Fruit fly (Drosophila melanogaster): ENCODE results near the gene CG43618.

- TF ChIP-seq CG7101 (tag; optimal IDR thresholded peaks at IDR 0.05) (no peak), CG11617 (GFP tag; optimal IDR thresholded peaks at IDR 0.05) (no peak), cnc (optimal IDR thresholded peaks at IDR 0.05) (no peak), CG14711 (tag; optimal IDR thresholded peaks at IDR 0.05) (no peak)
These were observed 8.1 kb upstream of the CG43618 start, which contains the start of gene CG43060 for dm6 chr3R:8040843-8041242.
